Fruit fly (Drosophila melanogaster): Measurements from ENCODE around the gene CG5355.
A peak's percentile ranks its signal among the peaks of the same experiment; 100 is the strongest.

Gene CG5355

dm6 chr2L:10396877-10397587 is 16.2 kb downstream of the CG5355 start:
- peak; percentile 41 for TF ChIP-seq EcR (GFP tag; optimal IDR thresholded peaks at IDR 0.05)
- TF ChIP-seq CG15710 (tag; optimal IDR thresholded peaks at IDR 0.05): no peak
- TF ChIP-seq CG17806 (tag; optimal IDR thresholded peaks at IDR 0.05): no peak
- TF ChIP-seq CG4496 (GFP tag; IDR thresholded peaks at IDR 0.05): no peak
- TF ChIP-seq CG8301 (tag; optimal IDR thresholded peaks at IDR 0.05): no peak
- no peak for TF ChIP-seq Pif1A (GFP tag; optimal IDR thresholded peaks at IDR 0.05)
- TF ChIP-seq CG12605 (GFP tag; IDR thresholded peaks at IDR 0.05): no peak
- TF ChIP-seq CG32121 (GFP tag; IDR thresholded peaks at IDR 0.05): no peak
- no peak for TF ChIP-seq CG13204 (GFP tag; optimal IDR thresholded peaks at IDR 0.05)
- TF ChIP-seq CG34367 (tag; optimal IDR thresholded peaks at IDR 0.05): no peak
- TF ChIP-seq Pif1B (GFP tag; optimal IDR thresholded peaks at IDR 0.05): peak; percentile 28
- no peak for TF ChIP-seq fd96Ca (GFP tag; IDR thresholded peaks at IDR 0.05)
- no peak for TF ChIP-seq CG9948 (tag; optimal IDR thresholded peaks at IDR 0.05)

- no peak for TF ChIP-seq CG34367 (tag; optimal IDR thresholded peaks at IDR 0.05)
These were observed 16.8 kb downstream of the CG5355 start, which contains the start of gene Cnot4 for dm6 chr2L:10396488-10396824. Gene Cnot4, plus strand, starts transcription at chr2L:10396716.

DNA sequence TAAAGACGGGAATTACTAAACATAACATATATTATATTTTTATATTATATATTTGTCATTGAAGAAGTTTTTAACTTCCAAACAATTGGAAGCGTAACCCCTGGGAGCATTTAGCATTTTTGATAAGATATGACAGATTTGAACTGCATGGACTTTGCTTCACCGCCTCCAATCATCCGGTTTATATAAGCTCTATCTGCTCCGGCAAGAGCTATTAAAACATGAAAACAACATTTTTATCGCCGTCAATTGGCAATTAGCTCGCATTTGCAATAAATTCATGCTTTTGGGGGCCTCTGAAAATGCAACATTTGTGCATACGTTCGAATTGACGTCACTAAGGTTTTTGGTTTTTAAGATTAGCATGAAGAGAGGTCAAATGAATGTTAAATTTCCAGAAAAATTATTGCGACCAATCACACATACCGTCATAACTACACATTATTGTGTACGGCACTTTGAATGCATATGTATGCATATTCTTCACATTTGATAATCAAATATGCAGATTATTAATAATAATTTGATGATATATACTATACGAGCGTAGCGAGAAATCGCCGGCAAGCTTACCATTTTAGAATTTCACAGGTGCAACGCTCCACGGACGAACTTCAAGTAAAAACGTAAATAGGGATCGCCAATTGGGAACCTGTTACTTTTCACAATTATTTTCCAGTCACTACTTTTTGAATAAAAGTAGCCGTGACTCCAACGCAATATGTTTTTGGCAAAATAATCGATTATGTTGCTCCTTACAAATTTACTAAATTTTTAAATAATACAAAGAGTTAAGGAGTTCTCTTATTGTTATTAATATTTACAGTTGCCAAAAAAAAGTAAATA is 17.4 kb downstream of the CG5355 start, which contains the start of gene Mdh1:
Gene Mdh1, minus strand, starts transcription at position 691 of the 846 bp plus-strand sequence.
- TF ChIP-seq EcR (GFP tag; optimal IDR thresholded peaks at IDR 0.05): peak; percentile 20
- no peak for TF ChIP-seq CG12605 (GFP tag; IDR thresholded peaks at IDR 0.05)

DNA sequence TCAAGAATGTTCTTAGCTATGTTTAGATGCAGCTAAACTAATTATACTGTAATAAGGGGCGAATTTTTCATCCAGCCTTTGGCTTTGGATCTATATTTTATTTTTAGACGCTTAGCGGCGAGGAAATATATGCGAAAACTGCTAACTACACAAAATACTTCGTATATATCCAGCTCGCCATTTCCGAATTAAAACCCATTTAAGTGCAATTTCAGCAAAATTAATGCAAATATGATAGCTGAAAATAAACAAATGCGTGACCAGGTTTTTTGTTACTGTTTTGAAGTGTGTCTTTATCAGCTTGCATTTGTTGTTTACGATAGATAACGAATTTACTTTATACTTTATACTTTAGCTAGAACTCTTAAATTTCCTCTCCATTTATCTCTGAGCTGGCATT is 18.2 kb downstream of the CG5355 start:
- TF ChIP-seq Pif1A (GFP tag; optimal IDR thresholded peaks at IDR 0.05) (no peak), CG10348 (GFP tag; IDR thresholded peaks at IDR 0.05) (no peak), Snoo (tag; optimal IDR thresholded peaks at IDR 0.05) (no peak), EcR (GFP tag; optimal IDR thresholded peaks at IDR 0.05) (no peak), CG8159 (tag; optimal IDR thresholded peaks at IDR 0.05) (no peak), CG14655 (GFP tag; optimal IDR thresholded peaks at IDR 0.05) (no peak), CG4496 (GFP tag; IDR thresholded peaks at IDR 0.05) (no peak)

dm6 chr2L:10393467-10393866 is 19.8 kb downstream of the CG5355 start:
- TF ChIP-seq CG17806 (tag; optimal IDR thresholded peaks at IDR 0.05) (no peak), CG8301 (tag; optimal IDR thresholded peaks at IDR 0.05) (no peak), CG8159 (tag; optimal IDR thresholded peaks at IDR 0.05) (no peak), CG9948 (tag; optimal IDR thresholded peaks at IDR 0.05) (no peak), CG32121 (GFP tag; IDR thresholded peaks at IDR 0.05) (no peak), fd96Ca (GFP tag; IDR thresholded peaks at IDR 0.05) (no peak), EcR (GFP tag; optimal IDR thresholded peaks at IDR 0.05) (no peak), D1 (tag; optimal IDR thresholded peaks at IDR 0.05) (no peak), Pif1B (GFP tag; optimal IDR thresholded peaks at IDR 0.05) (no peak), CG4496 (GFP tag; IDR thresholded peaks at IDR 0.05) (no peak)

DNA sequence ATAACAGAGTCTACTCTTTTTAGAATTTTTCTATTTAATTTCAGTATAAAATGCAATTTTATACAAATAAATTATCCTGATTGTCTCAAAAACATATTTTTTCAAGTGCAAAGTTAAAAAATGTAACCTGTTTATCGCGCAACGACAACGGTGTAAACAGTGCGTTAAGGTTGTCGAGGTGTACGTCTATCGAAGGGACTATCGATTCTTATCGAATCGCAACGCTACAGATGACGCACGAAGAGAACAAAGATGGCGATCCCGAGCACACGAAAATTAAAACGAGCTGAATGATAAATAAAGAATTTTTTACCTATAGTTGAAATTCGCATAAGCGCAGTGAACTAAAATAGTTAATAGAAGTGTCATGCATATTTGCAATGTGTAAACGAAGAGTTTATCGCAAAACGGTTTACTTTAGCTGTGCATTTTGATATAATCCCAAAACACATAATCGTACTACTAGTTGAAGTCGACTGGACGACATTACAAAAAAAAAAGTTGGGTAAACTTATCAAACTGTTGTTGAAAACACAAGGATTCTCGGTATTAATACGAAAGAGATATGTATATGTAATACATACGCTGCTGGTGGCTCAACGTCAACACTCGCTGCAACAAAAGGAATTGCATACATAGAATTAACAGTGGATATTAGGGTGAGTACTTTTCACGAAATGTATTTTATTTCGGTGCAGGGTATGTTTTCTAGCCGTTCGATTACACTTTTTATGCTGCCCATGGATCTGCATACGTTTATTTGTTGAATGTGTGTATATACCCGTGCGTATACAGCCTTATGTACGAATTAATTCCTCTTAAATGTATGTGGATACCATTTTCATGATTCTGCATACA is 25.2 kb downstream of the CG5355 start, which contains the start of gene da:
Gene da, plus strand, starts transcription at position 237 of the 858 bp plus-strand sequence.
- TF ChIP-seq CG15710 (tag; optimal IDR thresholded peaks at IDR 0.05) (peak; percentile 39), CG8301 (tag; optimal IDR thresholded peaks at IDR 0.05) (peak; percentile 16), CG32121 (GFP tag; IDR thresholded peaks at IDR 0.05) (peak; percentile 61; the same call in 1 of the 2 replicates), EcR (GFP tag; optimal IDR thresholded peaks at IDR 0.05) (no peak), CG14655 (GFP tag; optimal IDR thresholded peaks at IDR 0.05) (no peak), CG17806 (tag; optimal IDR thresholded peaks at IDR 0.05) (peak; percentile 31), Pif1B (GFP tag; optimal IDR thresholded peaks at IDR 0.05) (no peak), Snoo (tag; optimal IDR thresholded peaks at IDR 0.05) (peak; percentile 41), Ets98B (GFP tag; IDR thresholded peaks at IDR 0.05) (peak; percentile 67), gl (tag; optimal IDR thresholded peaks at IDR 0.05) (no peak), CG4496 (GFP tag; IDR thresholded peaks at IDR 0.05) (peak; percentile 65; the same call in 2 of the 3 replicates), CG9948 (tag; optimal IDR thresholded peaks at IDR 0.05) (peak; percentile 32), CG13204 (GFP tag; optimal IDR thresholded peaks at IDR 0.05) (no peak), CG10348 (GFP tag; IDR thresholded peaks at IDR 0.05) (no peak), fd96Ca (GFP tag; IDR thresholded peaks at IDR 0.05) (no peak), CG8159 (tag; optimal IDR thresholded peaks at IDR 0.05) (peak; percentile 31), Pif1A (GFP tag; optimal IDR thresholded peaks at IDR 0.05) (peak; percentile 45), D1 (tag; optimal IDR thresholded peaks at IDR 0.05) (peak; percentile 72), CG12605 (GFP tag; IDR thresholded peaks at IDR 0.05) (peak; percentile 28), CG34367 (tag; optimal IDR thresholded peaks at IDR 0.05) (peak; percentile 17), rn (GFP tag; IDR thresholded peaks at IDR 0.05) (no peak)
